Worm (Caenorhabditis elegans) whole organism, mixed stage, embryonic: ENCODE measurements around the gene pha-2.
A peak's percentile ranks its signal among the peaks of the same experiment; 100 is the strongest.

Experiments
- M03D4.4 ChIP-seq: sonication (generic microtip); optimal IDR thresholded peaks from 2 replicates; lab custom pipeline; 2017; ENCODE audit warnings: mild to moderate bottlenecking, missing genetic modification characterization, missing compliant biosample characterization
- ceh-43 ChIP-seq: fragments of 200-800 bp; sonication (Bioruptor generic); optimal IDR thresholded peaks from 2 replicates; lab custom pipeline; 2018; ENCODE audit warnings: mild to moderate bottlenecking, missing genetic modification characterization, moderate library complexity, missing compliant biosample characterization
- ceh-83 ChIP-seq: fragments of 200-800 bp; sonication (Bioruptor generic); optimal IDR thresholded peaks from 2 replicates; lab custom pipeline; 2018; ENCODE audit warnings: mild to moderate bottlenecking, missing genetic modification characterization, missing compliant biosample characterization
- cnd-1 ChIP-seq: fragments of 200-800 bp; sonication (Bioruptor generic); optimal IDR thresholded peaks from 2 replicates; lab custom pipeline; 2018; ENCODE audit warnings: mild to moderate bottlenecking, missing genetic modification characterization, missing compliant biosample characterization
- elt-1 ChIP-seq: sonication (generic microtip); optimal IDR thresholded peaks from 2 replicates; lab custom pipeline; 2017; ENCODE audit warnings: missing genetic modification characterization, mild to moderate bottlenecking, missing compliant biosample characterization, antibody characterized with exemption, moderate library complexity, borderline replicate concordance; ENCODE audit not compliant: insufficient read depth
- elt-3 ChIP-seq: fragments of 150-350 bp; optimal IDR thresholded peaks from 2 replicates; lab custom pipeline; 2014; ENCODE audit warnings: missing biosample characterization, missing genetic modification characterization
- flh-1 ChIP-seq: fragments of 200-800 bp; sonication (Bioruptor generic); optimal IDR thresholded peaks from 2 replicates; lab custom pipeline; 2018; ENCODE audit warnings: mild to moderate bottlenecking, missing genetic modification characterization, moderate library complexity, missing compliant biosample characterization
- ham-2 ChIP-seq: fragments of 200-800 bp; sonication (Bioruptor generic); optimal IDR thresholded peaks from 2 replicates; lab custom pipeline; 2018; ENCODE audit warnings: mild to moderate bottlenecking, missing genetic modification characterization, missing compliant biosample characterization
- hlh-1 ChIP-seq: fragments of 150-350 bp; optimal IDR thresholded peaks from 2 replicates; lab custom pipeline; 2014; ENCODE audit warnings: missing biosample characterization, missing genetic modification reagents, missing genetic modification characterization
- lin-32 ChIP-seq: fragments of 200-800 bp; sonication (Bioruptor generic); optimal IDR thresholded peaks from 2 replicates; lab custom pipeline; 2018; ENCODE audit warnings: mild to moderate bottlenecking, missing genetic modification characterization, missing compliant biosample characterization
- lsy-2 ChIP-seq: fragments of 150-350 bp; optimal IDR thresholded peaks from 2 replicates; lab custom pipeline; 2014; ENCODE audit warnings: missing biosample characterization, missing genetic modification characterization
- mep-1 ChIP-seq: fragments of 150-350 bp; optimal IDR thresholded peaks from 2 replicates; lab custom pipeline; 2017; ENCODE audit warnings: missing biosample characterization, missing genetic modification reagents, missing genetic modification characterization, inconsistent platforms
- mls-2 ChIP-seq: sonication (generic microtip); optimal IDR thresholded peaks from 2 replicates; lab custom pipeline; 2016; ENCODE audit warnings: mild to moderate bottlenecking, missing genetic modification characterization, moderate library complexity, missing compliant biosample characterization
- nhr-12 ChIP-seq: fragments of 150-350 bp; optimal IDR thresholded peaks from 2 replicates; lab custom pipeline; 2014; ENCODE audit warnings: missing biosample characterization, missing genetic modification characterization
- nhr-2 ChIP-seq: fragments of 150-350 bp; optimal IDR thresholded peaks from 2 replicates; lab custom pipeline; 2014; ENCODE audit warnings: missing biosample characterization, missing genetic modification characterization
- nhr-237 ChIP-seq: fragments of 150-350 bp; optimal IDR thresholded peaks from 2 replicates; lab custom pipeline; 2014; ENCODE audit warnings: missing biosample characterization, missing genetic modification characterization
- nhr-76 ChIP-seq: sonication (generic microtip); optimal IDR thresholded peaks from 2 replicates; lab custom pipeline; 2017; ENCODE audit warnings: missing biosample characterization, missing genetic modification characterization
- snpc-4 ChIP-seq: fragments of 150-350 bp; optimal IDR thresholded peaks from 2 replicates; lab custom pipeline; 2014; ENCODE audit warnings: missing biosample characterization, missing genetic modification characterization
- unc-120 ChIP-seq: sonication (generic microtip); optimal IDR thresholded peaks from 2 replicates; lab custom pipeline; 2017; ENCODE audit warnings: missing genetic modification characterization, missing compliant biosample characterization; ENCODE audit not compliant: poor library complexity, severe bottlenecking
- unc-62 ChIP-seq: fragments of 150-350 bp; optimal IDR thresholded peaks from 2 replicates; lab custom pipeline; 2014; ENCODE audit warnings: missing biosample characterization, missing genetic modification reagents, missing genetic modification characterization

The pha-2 gene

ce11 chrX:591056-591455 lies 45.7 kb downstream of the pha-2 start:
- TF ChIP-seq snpc-4 (tag; lab: Kevin White, UChicago), result no peak
- no peak for TF ChIP-seq M03D4.4
- no peak for TF ChIP-seq unc-62
- TF ChIP-seq nhr-237, result no peak
- no peak for TF ChIP-seq lin-32 (GFP tag; lab: Kevin White, UChicago)
- TF ChIP-seq elt-3 (tag; lab: Kevin White, UChicago), result no peak
- no peak for TF ChIP-seq mep-1 (tag; lab: Kevin White, UChicago)
- TF ChIP-seq ceh-43, result no peak
- TF ChIP-seq hlh-1 (tag; lab: Kevin White, UChicago), result no peak
- TF ChIP-seq ham-2 (GFP tag; lab: Kevin White, UChicago), result no peak
- no peak for TF ChIP-seq flh-1 (GFP tag; lab: Kevin White, UChicago)
- TF ChIP-seq nhr-2 (tag; lab: Kevin White, UChicago), result no peak
- TF ChIP-seq lsy-2 (tag; lab: Kevin White, UChicago), result no peak
- no peak for TF ChIP-seq mls-2 (tag; lab: Kevin White, UChicago)
- no peak for TF ChIP-seq cnd-1 (tag; lab: Kevin White, UChicago)
- TF ChIP-seq nhr-76 (tag; lab: Kevin White, UChicago), result no peak

ce11 chrX:587798-588197 lies 49.0 kb downstream of the pha-2 start, which contains the start of gene mrp-1:
Gene mrp-1 (minus strand): TSS chrX:587898.
- TF ChIP-seq nhr-2 (tag; lab: Kevin White, UChicago) (no peak), lsy-2 (tag; lab: Kevin White, UChicago) (no peak)

DNA sequence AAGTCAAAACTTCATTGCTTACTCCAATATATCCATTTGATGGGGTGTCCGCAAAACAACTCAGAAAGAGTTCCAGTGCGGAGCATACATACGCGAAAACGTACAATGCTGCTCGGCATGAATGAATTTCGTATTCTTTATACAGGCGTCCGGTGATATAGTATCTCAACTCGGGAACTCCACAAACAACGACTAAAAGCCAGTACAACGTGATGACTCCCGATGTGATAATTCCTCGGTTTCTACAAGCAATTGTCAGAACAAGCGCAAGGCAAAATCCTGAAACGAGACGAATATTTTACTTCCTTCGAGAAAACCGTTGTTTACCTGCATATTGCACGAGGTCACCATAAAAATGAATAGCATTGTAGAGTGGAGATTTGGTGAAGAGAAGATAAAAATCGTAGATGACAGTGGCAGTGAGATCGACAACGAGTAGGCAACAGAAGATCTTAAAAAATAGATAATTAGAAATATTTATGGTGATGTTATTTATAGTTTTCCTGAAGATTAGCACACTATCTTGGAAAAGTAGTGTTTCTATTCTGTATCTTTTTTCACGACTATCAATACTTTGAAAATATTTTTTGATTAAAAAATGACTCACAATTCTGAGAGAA lies 51.1 kb downstream of the pha-2 start:
- TF ChIP-seq cnd-1 (tag; lab: Kevin White, UChicago) (no peak), nhr-76 (tag; lab: Kevin White, UChicago) (no peak), nhr-12 (no peak), ceh-83 (GFP tag; lab: Kevin White, UChicago) (no peak), unc-120 (no peak), ham-2 (GFP tag; lab: Kevin White, UChicago) (no peak), elt-1 (tag; lab: Kevin White, UChicago) (peak; percentile 65), nhr-237 (no peak)
